Fruit fly (Drosophila melanogaster) whole organism, embryonic: ENCODE data around the gene CG32281.

Experiments used
- Ada2b ChIP-seq: fragments of 200-800 bp; sonication (Bioruptor generic); IDR thresholded peaks from 2 replicates; pipeline ENCODE4 v1.3.6; 2022; ENCODE audit warnings: missing biosample characterization, missing genetic modification characterization
- Atf3 ChIP-seq: fragments of 200-800 bp; sonication (Bioruptor generic); optimal IDR thresholded peaks from 3 replicates; lab custom pipeline; 2016; ENCODE audit warnings: missing biosample characterization, missing genetic modification characterization
- CG1024 ChIP-seq: fragments of 200-800 bp; sonication (Bioruptor generic); IDR thresholded peaks from 2 replicates; pipeline ENCODE4 v1.3.6; 2022; ENCODE audit warnings: missing biosample characterization, missing genetic modification characterization
- CG10654 ChIP-seq: fragments of 200-800 bp; sonication (Bioruptor generic); optimal IDR thresholded peaks from 2 replicates; lab custom pipeline; 2016; ENCODE audit warnings: missing biosample characterization, missing genetic modification characterization
- CG12155 ChIP-seq: fragments of 200-800 bp; sonication (Bioruptor generic); optimal IDR thresholded peaks from 3 replicates; lab custom pipeline; 2016; ENCODE audit warnings: missing biosample characterization, missing genetic modification characterization
- CG13123 ChIP-seq: fragments of 200-800 bp; sonication (Bioruptor generic); optimal IDR thresholded peaks from 2 replicates; lab custom pipeline; 2016; ENCODE audit warnings: missing biosample characterization, missing genetic modification characterization
- CG14441 ChIP-seq: fragments of 200-800 bp; sonication (Bioruptor generic); IDR thresholded peaks from 2 replicates; pipeline ENCODE4 v1.3.6; 2022; ENCODE audit warnings: missing biosample characterization, missing genetic modification characterization
- CG1602 ChIP-seq: fragments of 200-800 bp; sonication (Bioruptor generic); optimal IDR thresholded peaks from 3 replicates; lab custom pipeline; 2016; ENCODE audit warnings: missing biosample characterization, missing genetic modification characterization
- CG17361 ChIP-seq: fragments of 200-800 bp; sonication (Bioruptor generic); IDR thresholded peaks from 3 replicates; pipeline ENCODE4 v1.3.6; 2022; ENCODE audit warnings: missing biosample characterization, missing genetic modification characterization
- CG17912 ChIP-seq: fragments of 200-800 bp; sonication (Bioruptor generic); optimal IDR thresholded peaks from 2 replicates; lab custom pipeline; 2018; ENCODE audit warnings: missing biosample characterization, mild to moderate bottlenecking, missing genetic modification characterization
- CG18262 ChIP-seq: fragments of 200-800 bp; optimal IDR thresholded peaks from 3 replicates; lab custom pipeline; 2019; ENCODE audit warnings: missing biosample characterization, mild to moderate bottlenecking, missing genetic modification characterization, moderate library complexity
- CG2116 ChIP-seq: fragments of 200-800 bp; sonication (Bioruptor generic); optimal IDR thresholded peaks from 3 replicates; lab custom pipeline; 2018; ENCODE audit warnings: missing biosample characterization, mild to moderate bottlenecking, missing genetic modification characterization
- CG34422 ChIP-seq: fragments of 200-800 bp; sonication (Bioruptor generic); IDR thresholded peaks from 3 replicates; pipeline ENCODE4 v1.3.6; 2022; ENCODE audit warnings: missing biosample characterization, missing genetic modification characterization
- CG4282 ChIP-seq: fragments of 200-800 bp; sonication (Bioruptor generic); optimal IDR thresholded peaks from 2 replicates; lab custom pipeline; 2016; ENCODE audit warnings: missing biosample characterization, missing genetic modification characterization
- CG43689 ChIP-seq: fragments of 200-800 bp; sonication (Bioruptor generic); IDR thresholded peaks from 2 replicates; pipeline ENCODE4 v1.3.6; 2022; ENCODE audit warnings: missing biosample characterization, missing genetic modification characterization
- CG4424 ChIP-seq: fragments of 200-800 bp; sonication (Bioruptor generic); optimal IDR thresholded peaks from 3 replicates; lab custom pipeline; 2016; ENCODE audit warnings: missing biosample characterization, missing genetic modification characterization
- CG5180 ChIP-seq: fragments of 200-800 bp; sonication (Bioruptor generic); optimal IDR thresholded peaks from 3 replicates; lab custom pipeline; 2017; ENCODE audit warnings: missing biosample characterization, missing genetic modification characterization, mild to moderate bottlenecking, moderate library complexity, missing genetic modification reagents
- Dfd ChIP-seq, 2 experiments: fragments of >200 bp; optimal IDR thresholded peaks; 2 replicates each; lab custom pipeline; 2017; ENCODE audit warnings: missing biosample characterization in 2 of 2, missing genetic modification characterization in 2 of 2
- Fer1 ChIP-seq: fragments of 200-800 bp; sonication (Bioruptor generic); optimal IDR thresholded peaks from 2 replicates; lab custom pipeline; 2017; ENCODE audit warnings: missing biosample characterization, mild to moderate bottlenecking, missing genetic modification characterization
- Hmx ChIP-seq: fragments of 200-800 bp; sonication (Bioruptor generic); optimal IDR thresholded peaks from 2 replicates; lab custom pipeline; 2016; ENCODE audit warnings: missing biosample characterization, missing genetic modification characterization
- Hr51 ChIP-seq, 2 experiments: fragments of 200-800 bp; sonication (Bioruptor generic); optimal IDR thresholded peaks; 2 replicates in 1 of 2; 3 replicates in 1 of 2; lab custom pipeline; 2016 to 2018; ENCODE audit warnings: missing biosample characterization in 2 of 2, missing genetic modification characterization in 2 of 2, mild to moderate bottlenecking in 1 of 2, moderate library complexity in 1 of 2
- Spps ChIP-seq: fragments of 200-800 bp; sonication (Bioruptor generic); optimal IDR thresholded peaks from 2 replicates; lab custom pipeline; 2018; ENCODE audit warnings: missing biosample characterization, mild to moderate bottlenecking, missing genetic modification characterization
- Sry-δ ChIP-seq: fragments of 200-800 bp; sonication (Bioruptor generic); optimal IDR thresholded peaks from 2 replicates; lab custom pipeline; 2016; ENCODE audit warnings: missing biosample characterization, missing genetic modification characterization
- aop ChIP-seq: fragments of 200-800 bp; sonication (Bioruptor generic); IDR thresholded peaks from 2 replicates; pipeline ENCODE4 v1.3.6; 2022; ENCODE audit warnings: missing biosample characterization, missing genetic modification characterization
- ase ChIP-seq: fragments of 200-800 bp; sonication (Bioruptor generic); IDR thresholded peaks from 3 replicates; pipeline ENCODE4 v1.3.6; 2022; ENCODE audit warnings: missing biosample characterization, missing genetic modification characterization
- bbx ChIP-seq: fragments of 200-800 bp; sonication (Bioruptor generic); IDR thresholded peaks from 2 replicates; pipeline ENCODE4 v1.3.6; 2022; ENCODE audit warnings: missing biosample characterization, missing genetic modification characterization; ENCODE audit not compliant: partially characterized antibody
- cad ChIP-seq: fragments of >200 bp; optimal IDR thresholded peaks from 2 replicates; lab custom pipeline; 2017; ENCODE audit warnings: missing biosample characterization, missing genetic modification characterization
- caup ChIP-seq: fragments of 200-800 bp; sonication (Bioruptor generic); optimal IDR thresholded peaks from 3 replicates; lab custom pipeline; 2017; ENCODE audit warnings: missing biosample characterization, mild to moderate bottlenecking, missing genetic modification characterization, moderate library complexity; ENCODE audit not compliant: severe bottlenecking
- dan ChIP-seq: fragments of 200-800 bp; sonication (Bioruptor generic); IDR thresholded peaks from 2 replicates; pipeline ENCODE4 v1.3.6; 2022; ENCODE audit warnings: missing biosample characterization, missing genetic modification characterization
- danr ChIP-seq: fragments of 200-800 bp; sonication (Bioruptor generic); IDR thresholded peaks from 2 replicates; pipeline ENCODE4 v1.3.6; 2022; ENCODE audit warnings: missing biosample characterization, missing genetic modification characterization
- exex ChIP-seq: fragments of 200-800 bp; sonication (Bioruptor generic); optimal IDR thresholded peaks from 4 replicates; lab custom pipeline; 2018; ENCODE audit warnings: missing biosample characterization, mild to moderate bottlenecking, missing genetic modification characterization, moderate library complexity
- fd3F ChIP-seq: fragments of 200-800 bp; sonication (Bioruptor generic); optimal IDR thresholded peaks from 2 replicates; lab custom pipeline; 2018; ENCODE audit warnings: missing biosample characterization, mild to moderate bottlenecking, missing genetic modification characterization, moderate library complexity
- grn ChIP-seq: fragments of 200-800 bp; sonication (Bioruptor generic); optimal IDR thresholded peaks from 3 replicates; lab custom pipeline; 2017; ENCODE audit warnings: missing biosample characterization, missing genetic modification characterization
- ham ChIP-seq: fragments of 200-800 bp; sonication (Bioruptor generic); IDR thresholded peaks from 2 replicates; pipeline ENCODE4 v1.3.6; 2022; ENCODE audit warnings: missing biosample characterization, missing genetic modification characterization
- kah ChIP-seq: fragments of 200-800 bp; sonication (Bioruptor generic); optimal IDR thresholded peaks from 2 replicates; lab custom pipeline; 2018; ENCODE audit warnings: missing biosample characterization, mild to moderate bottlenecking, missing genetic modification characterization
- nom ChIP-seq: fragments of 200-800 bp; sonication (Bioruptor generic); optimal IDR thresholded peaks from 2 replicates; lab custom pipeline; 2017; ENCODE audit warnings: missing biosample characterization, missing genetic modification characterization, mild to moderate bottlenecking, moderate library complexity, missing genetic modification reagents
- pan ChIP-seq, 4 experiments: fragments of >200 bp in 3 of 4; fragments of 200-800 bp in 1 of 4; sonication (Bioruptor generic) in 1 of 4; optimal IDR thresholded peaks in 3 of 4; IDR thresholded peaks in 1 of 4; 2 replicates each; pipeline versions ENCODE4 v1.3.6 to Lab custom; 2017 to 2022; ENCODE audit warnings: missing biosample characterization in 2 of 4, missing genetic modification characterization in 2 of 4, mixed read lengths in 1 of 4
- pros ChIP-seq: fragments of 200-800 bp; sonication (Bioruptor generic); optimal IDR thresholded peaks from 3 replicates; lab custom pipeline; 2019; ENCODE audit warnings: missing biosample characterization, mild to moderate bottlenecking, missing genetic modification characterization, moderate library complexity
- sc ChIP-seq, 3 experiments: fragments of >200 bp in 2 of 3; fragments of 200-800 bp in 1 of 3; sonication (Bioruptor generic) in 1 of 3; optimal IDR thresholded peaks; 2 replicates in 2 of 3; 3 replicates in 1 of 3; lab custom pipeline; 2017; ENCODE audit warnings: mild to moderate bottlenecking in 1 of 3, missing biosample characterization in 1 of 3, missing genetic modification characterization in 1 of 3, missing genetic modification reagents in 1 of 3
- shn ChIP-seq: fragments of 200-800 bp; sonication (Bioruptor generic); optimal IDR thresholded peaks from 3 replicates; lab custom pipeline; 2016; ENCODE audit warnings: missing biosample characterization, missing genetic modification characterization
- sim ChIP-seq: fragments of 200-800 bp; sonication (Bioruptor generic); IDR thresholded peaks from 2 replicates; pipeline ENCODE4 v1.3.6; 2022; ENCODE audit warnings: missing biosample characterization, missing genetic modification characterization
- tll ChIP-seq, 2 experiments: fragments of 200-800 bp in 1 of 2; fragments of >200 bp in 1 of 2; sonication (Bioruptor generic) in 1 of 2; optimal IDR thresholded peaks; 2 replicates each; lab custom pipeline; 2017 to 2019; ENCODE audit warnings: missing biosample characterization in 2 of 2, missing genetic modification characterization in 2 of 2, mild to moderate bottlenecking in 1 of 2, moderate library complexity in 1 of 2
- tna ChIP-seq: fragments of 200-800 bp; sonication (Bioruptor generic); IDR thresholded peaks from 2 replicates; pipeline ENCODE4 v1.3.6; 2022; ENCODE audit warnings: missing biosample characterization, missing genetic modification characterization; ENCODE audit not compliant: partially characterized antibody
- trem ChIP-seq: fragments of 200-800 bp; optimal IDR thresholded peaks from 3 replicates; lab custom pipeline; 2019; ENCODE audit warnings: missing biosample characterization, mild to moderate bottlenecking, missing genetic modification characterization, moderate library complexity
- unc-4 ChIP-seq: fragments of 200-800 bp; sonication (Bioruptor generic); IDR thresholded peaks from 2 replicates; pipeline ENCODE4 v1.3.6; 2022; ENCODE audit warnings: missing biosample characterization, missing genetic modification characterization; ENCODE audit not compliant: partially characterized antibody
- zf30C ChIP-seq: fragments of 200-800 bp; sonication (Bioruptor generic); optimal IDR thresholded peaks from 3 replicates; lab custom pipeline; 2018; ENCODE audit warnings: missing biosample characterization, mild to moderate bottlenecking, missing genetic modification characterization

Gene CG32281

dm6 chr3L:3177872-3178271, 8.7 kb downstream of the CG32281 start:
- TF ChIP-seq CG34422 (GFP tag; lab: Robert Waterston, UW) (0 out of 3 replicates have a peak, but pooled peaks have one; percentile 7), kah (GFP tag; lab: Kevin White, UChicago) (peak; percentile 92), Dfd (GFP tag; optimal IDR thresholded peaks at IDR 0.05; lab: Kevin White, UChicago) (no peak)

- no peak for TF ChIP-seq Spps (tag; lab: Kevin White, UChicago)
- no peak for TF ChIP-seq CG4282
- TF ChIP-seq exex, result no peak
- TF ChIP-seq CG10654 (GFP tag; lab: Kevin White, UChicago), result peak; percentile 43
- TF ChIP-seq CG4424, result peak; percentile 59
- peak; percentile 53 to 97 for TF ChIP-seq tll (GFP tag; optimal IDR thresholded peaks at IDR 0.05; lab: Kevin White, UChicago)
- TF ChIP-seq CG12155 (GFP tag; lab: Kevin White, UChicago), result peak; percentile 71
- no peak for TF ChIP-seq pros (GFP tag; lab: Kevin White, UChicago)
- peak in 1 of 2 experiments; percentile 74 for TF ChIP-seq Hr51 (GFP tag; optimal IDR thresholded peaks at IDR 0.05; lab: Kevin White, UChicago)
- TF ChIP-seq Hmx, result no peak
- peak; percentile 43 for TF ChIP-seq fd3F (GFP tag; lab: Kevin White, UChicago)
- no peak for TF ChIP-seq zf30C (GFP tag; lab: Kevin White, UChicago)
- peak; percentile 91 for TF ChIP-seq trem
- TF ChIP-seq caup, result no peak
- no peak for TF ChIP-seq dan (GFP tag; lab: Robert Waterston, UW)
- no peak for TF ChIP-seq ase (GFP tag; lab: Robert Waterston, UW)
- peak; percentile 32 for TF ChIP-seq CG1602 (GFP tag; lab: Kevin White, UChicago)
- TF ChIP-seq cad, result no peak
- no peak for TF ChIP-seq grn
- TF ChIP-seq CG43689 (GFP tag; lab: Robert Waterston, UW), result no peak
- no peak for TF ChIP-seq CG1024 (GFP tag; lab: Robert Waterston, UW)
- TF ChIP-seq CG17361, result no peak; the same call in none of the 3 replicates
- peak; percentile 85 for TF ChIP-seq CG2116
- no peak for TF ChIP-seq ham (GFP tag; lab: Robert Waterston, UW)
- TF ChIP-seq CG34422 (GFP tag; lab: Robert Waterston, UW), result no peak
- TF ChIP-seq pan (optimal IDR thresholded peaks at IDR 0.05; lab: Kevin White, UChicago), result no peak
- no peak for TF ChIP-seq pan (GFP tag; optimal IDR thresholded peaks at IDR 0.05 in 1 of 2, IDR thresholded peaks at IDR 0.05 in 1 of 2)
- TF ChIP-seq danr (GFP tag; lab: Robert Waterston, UW), result no peak
- peak; percentile 100 for TF ChIP-seq Sry-δ (GFP tag; lab: Kevin White, UChicago)
- TF ChIP-seq Atf3, result peak; percentile 54
- TF ChIP-seq Ada2b (GFP tag; lab: Robert Waterston, UW), result no peak; the same call in 1 of the 2 replicates
- TF ChIP-seq nom, result no peak
- no peak for TF ChIP-seq sim (GFP tag; lab: Robert Waterston, UW)
- no peak for TF ChIP-seq CG13123 (GFP tag; lab: Kevin White, UChicago)
- TF ChIP-seq CG14441 (GFP tag; lab: Robert Waterston, UW), result 0 out of 2 replicates have a peak, but pooled peaks have one; percentile 19
- peak; percentile 87 for TF ChIP-seq unc-4 (GFP tag; lab: Robert Waterston, UW)
- TF ChIP-seq kah (GFP tag; lab: Kevin White, UChicago), result no peak
- TF ChIP-seq Fer1, result no peak
- peak; percentile 63 for TF ChIP-seq bbx (GFP tag; lab: Robert Waterston, UW)
- TF ChIP-seq shn (GFP tag; lab: Kevin White, UChicago), result peak; percentile 87
- TF ChIP-seq CG18262, result no peak
- TF ChIP-seq tna (GFP tag; lab: Robert Waterston, UW), result peak; percentile 43; the same call in 1 of the 2 replicates
- no peak for TF ChIP-seq aop (GFP tag; lab: Robert Waterston, UW)
- no peak for TF ChIP-seq CG17912
- no peak for TF ChIP-seq CG5180
- TF ChIP-seq sc (optimal IDR thresholded peaks at IDR 0.05; lab: Kevin White, UChicago), result no peak
- no peak for TF ChIP-seq sc (GFP tag; optimal IDR thresholded peaks at IDR 0.05; lab: Kevin White, UChicago)
These were observed 9.4 kb downstream of the CG32281 start, which contains the start of the genes MnM and Girdin for dm6 chr3L:3178530-3179096. Gene MnM (minus strand): TSS chr3L:3178580. Gene Girdin (plus strand): TSS chr3L:3178930.
